Worm (Caenorhabditis elegans): ENCODE results near the gene R10E8.3.

R10E8.3 gene

DNA sequence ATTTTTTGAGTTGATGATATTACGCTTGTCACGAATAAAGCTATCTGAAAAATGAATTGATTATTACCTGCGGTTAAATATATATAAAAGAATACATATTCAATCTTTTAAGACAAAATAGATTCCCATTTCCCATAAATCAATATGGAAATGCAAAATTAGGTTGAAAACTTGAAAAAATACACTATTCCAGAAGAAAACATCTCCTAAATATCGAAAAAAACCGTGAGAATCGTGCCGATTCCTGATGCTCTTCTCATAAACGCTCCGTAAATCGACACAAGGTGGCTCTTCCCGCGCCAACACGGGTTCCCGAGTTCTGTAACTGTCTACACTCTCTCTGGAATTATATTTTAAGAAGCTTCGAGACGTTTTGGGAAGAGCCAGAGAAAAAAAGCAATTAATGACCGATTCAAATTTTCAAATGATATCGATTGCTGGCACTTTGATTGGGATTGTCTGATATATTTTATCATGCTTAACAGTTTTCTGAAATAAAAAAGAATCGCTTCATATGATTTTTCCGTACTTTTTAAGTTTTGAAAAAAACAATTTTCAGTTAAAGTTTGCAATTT, at the start of gene R10E8.3:
TSS of gene R10E8.3 (minus strand) at position 51 of the 575 bp plus-strand sequence.
- no peak for TF ChIP-seq ztf-23 (GFP tag; IDR thresholded peaks at IDR 0.05)
- no peak for TF ChIP-seq ref-1 (GFP tag; conservative IDR thresholded peaks at IDR 0.05)
- no peak for TF ChIP-seq T22C8.4 (GFP tag; IDR thresholded peaks at IDR 0.05)

ce11 chrV:18282597-18282996, 46.0 kb upstream of the R10E8.3 start, which contains the start of gene clec-247:
Gene clec-247 (plus strand): TSS chrV:18282897.
- TF ChIP-seq ztf-23 (GFP tag; IDR thresholded peaks at IDR 0.05), result no peak
- no peak for TF ChIP-seq cog-1 (tag; optimal IDR thresholded peaks at IDR 0.05)
- TF ChIP-seq med-1 (GFP tag; optimal IDR thresholded peaks at IDR 0.05; ENCODE audit: insufficient read depth), result no peak
- TF ChIP-seq ztf-29 (GFP tag; IDR thresholded peaks at IDR 0.05), result no peak
- no peak for TF ChIP-seq klf-2 (GFP tag; conservative IDR thresholded peaks at IDR 0.05)
- TF ChIP-seq ref-1 (GFP tag; conservative IDR thresholded peaks at IDR 0.05), result no peak
- no peak for TF ChIP-seq T22C8.4 (GFP tag; IDR thresholded peaks at IDR 0.05)
- TF ChIP-seq tab-1 (GFP tag; IDR thresholded peaks at IDR 0.05), result no peak
- TF ChIP-seq flt-1 (GFP tag; IDR thresholded peaks at IDR 0.05), result no peak

DNA sequence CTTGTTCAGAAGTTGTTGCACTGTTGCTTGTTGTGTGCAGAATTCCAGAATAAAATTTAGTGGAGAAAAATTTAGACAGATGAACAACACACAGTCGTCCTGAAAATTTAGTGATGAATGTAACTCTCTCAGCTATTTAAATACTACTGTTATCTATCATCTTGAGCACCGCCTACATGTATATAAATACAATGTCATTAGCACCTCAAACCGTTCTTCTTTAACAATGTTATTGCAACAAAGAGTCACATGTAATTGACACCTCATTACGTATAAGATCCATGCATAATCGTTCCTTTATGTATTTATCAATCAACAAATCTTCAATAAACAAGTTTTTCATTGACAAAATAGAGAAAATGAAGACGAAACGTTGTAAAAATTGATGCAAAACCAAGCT, 44.2 kb upstream of the R10E8.3 start, which contains the start of gene Y51A2A.16:
TSS of gene Y51A2A.16 (minus strand) at position 101 of the 400 bp plus-strand sequence.
- TF ChIP-seq cog-1 (tag; optimal IDR thresholded peaks at IDR 0.05), result no peak

DNA sequence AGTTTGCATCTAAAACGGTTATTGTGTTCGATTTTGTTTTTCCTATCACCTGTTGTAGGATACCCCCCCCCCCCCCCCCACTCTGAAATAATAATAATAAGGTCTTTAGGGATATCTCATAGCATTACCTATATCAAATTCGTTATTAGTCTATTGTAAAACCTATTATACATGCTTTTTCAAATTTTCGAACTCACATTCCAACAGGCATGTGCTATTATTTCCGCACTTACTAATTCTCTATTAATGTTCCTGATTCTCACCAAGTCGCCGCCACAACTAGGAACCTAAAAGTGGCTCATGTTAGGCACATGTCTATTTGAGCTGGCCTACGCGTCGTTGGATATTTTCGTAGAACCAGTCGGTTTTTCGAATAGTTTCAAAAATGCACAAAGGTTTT, 33.8 kb upstream of the R10E8.3 start, which contains the start of gene Y37H2C.4:
TSS of gene Y37H2C.4 (plus strand) at position 301 of the 400 bp plus-strand sequence.
- TF ChIP-seq flt-1 (GFP tag; IDR thresholded peaks at IDR 0.05) (no peak), cog-1 (tag; optimal IDR thresholded peaks at IDR 0.05) (no peak), med-1 (GFP tag; optimal IDR thresholded peaks at IDR 0.05; ENCODE audit: insufficient read depth) (no peak), klf-2 (GFP tag; conservative IDR thresholded peaks at IDR 0.05) (no peak), ztf-23 (GFP tag; IDR thresholded peaks at IDR 0.05) (no peak), ref-1 (GFP tag; conservative IDR thresholded peaks at IDR 0.05) (no peak), ztf-29 (GFP tag; IDR thresholded peaks at IDR 0.05) (no peak), T22C8.4 (GFP tag; IDR thresholded peaks at IDR 0.05) (no peak), tab-1 (GFP tag; IDR thresholded peaks at IDR 0.05) (no peak)

DNA sequence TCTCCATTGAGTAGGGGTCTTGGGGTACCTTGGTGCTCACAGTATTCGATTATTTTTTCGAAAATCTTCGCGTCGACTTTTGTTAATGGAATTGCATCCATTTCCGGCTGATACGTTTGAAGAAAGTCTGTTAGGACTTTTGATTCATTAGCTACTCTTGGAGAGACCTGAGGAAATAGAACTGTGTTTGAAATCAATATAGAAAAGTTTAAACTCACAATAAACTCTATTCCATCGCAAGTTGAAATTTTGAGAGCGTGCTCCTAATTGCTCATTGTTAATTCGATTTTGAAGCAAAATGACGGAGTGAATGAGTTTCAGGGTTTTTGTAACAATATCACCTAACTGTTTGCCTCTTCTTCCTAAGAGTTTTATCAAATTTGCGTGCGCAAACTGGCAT, 33.3 kb upstream of the R10E8.3 start, which contains the start of gene skr-6:
TSS of gene skr-6 (minus strand) at position 101 of the 400 bp plus-strand sequence.
- TF ChIP-seq flt-1 (GFP tag; IDR thresholded peaks at IDR 0.05) (no peak), cog-1 (tag; optimal IDR thresholded peaks at IDR 0.05) (no peak), klf-2 (GFP tag; conservative IDR thresholded peaks at IDR 0.05) (no peak), ztf-29 (GFP tag; IDR thresholded peaks at IDR 0.05) (no peak), tab-1 (GFP tag; IDR thresholded peaks at IDR 0.05) (no peak), ztf-23 (GFP tag; IDR thresholded peaks at IDR 0.05) (no peak), ref-1 (GFP tag; conservative IDR thresholded peaks at IDR 0.05) (no peak), T22C8.4 (GFP tag; IDR thresholded peaks at IDR 0.05) (no peak), med-1 (GFP tag; optimal IDR thresholded peaks at IDR 0.05; ENCODE audit: insufficient read depth) (no peak)

DNA sequence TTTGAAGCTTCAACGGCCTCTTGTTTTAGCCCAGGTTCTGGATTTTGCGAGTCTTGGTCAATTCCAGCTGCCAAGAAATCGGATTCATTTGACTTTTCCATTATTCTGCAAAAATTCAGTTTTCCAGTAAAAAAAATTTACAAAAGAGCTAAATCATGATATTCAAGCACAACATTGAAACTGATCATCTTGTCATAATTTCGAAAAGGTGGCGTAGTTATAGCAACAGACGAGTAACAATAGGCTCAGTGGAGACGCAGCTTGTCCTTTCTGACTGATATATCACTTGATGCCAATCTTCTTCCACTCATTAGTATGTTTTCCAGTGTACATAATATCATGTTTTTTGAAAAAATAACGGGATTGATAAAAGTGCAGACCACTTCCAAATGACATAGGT, 32.2 kb upstream of the R10E8.3 start, which contains the start of gene fbxa-213:
TSS of gene fbxa-213 (minus strand) at position 101 of the 400 bp plus-strand sequence.
- no peak for TF ChIP-seq ref-1 (GFP tag; conservative IDR thresholded peaks at IDR 0.05)
- TF ChIP-seq tab-1 (GFP tag; IDR thresholded peaks at IDR 0.05), result no peak
- TF ChIP-seq klf-2 (GFP tag; conservative IDR thresholded peaks at IDR 0.05), result no peak
- TF ChIP-seq T22C8.4 (GFP tag; IDR thresholded peaks at IDR 0.05), result no peak
- no peak for TF ChIP-seq cog-1 (tag; optimal IDR thresholded peaks at IDR 0.05)
- no peak for TF ChIP-seq flt-1 (GFP tag; IDR thresholded peaks at IDR 0.05)
- no peak for TF ChIP-seq med-1 (GFP tag; optimal IDR thresholded peaks at IDR 0.05; ENCODE audit: insufficient read depth)
- no peak for TF ChIP-seq ztf-29 (GFP tag; IDR thresholded peaks at IDR 0.05)
- TF ChIP-seq ztf-23 (GFP tag; IDR thresholded peaks at IDR 0.05), result no peak

ce11 chrV:18266238-18266637, 29.7 kb upstream of the R10E8.3 start, which contains the start of gene R10E8.6:
Gene R10E8.6 (minus strand): TSS chrV:18266391.
- TF ChIP-seq ztf-29 (GFP tag; IDR thresholded peaks at IDR 0.05) (no peak), cog-1 (tag; optimal IDR thresholded peaks at IDR 0.05) (no peak), ref-1 (GFP tag; conservative IDR thresholded peaks at IDR 0.05) (no peak), klf-2 (GFP tag; conservative IDR thresholded peaks at IDR 0.05) (no peak), med-1 (GFP tag; optimal IDR thresholded peaks at IDR 0.05; ENCODE audit: insufficient read depth) (no peak), ztf-23 (GFP tag; IDR thresholded peaks at IDR 0.05) (no peak), flt-1 (GFP tag; IDR thresholded peaks at IDR 0.05) (no peak), T22C8.4 (GFP tag; IDR thresholded peaks at IDR 0.05) (no peak), tab-1 (GFP tag; IDR thresholded peaks at IDR 0.05) (no peak)

DNA sequence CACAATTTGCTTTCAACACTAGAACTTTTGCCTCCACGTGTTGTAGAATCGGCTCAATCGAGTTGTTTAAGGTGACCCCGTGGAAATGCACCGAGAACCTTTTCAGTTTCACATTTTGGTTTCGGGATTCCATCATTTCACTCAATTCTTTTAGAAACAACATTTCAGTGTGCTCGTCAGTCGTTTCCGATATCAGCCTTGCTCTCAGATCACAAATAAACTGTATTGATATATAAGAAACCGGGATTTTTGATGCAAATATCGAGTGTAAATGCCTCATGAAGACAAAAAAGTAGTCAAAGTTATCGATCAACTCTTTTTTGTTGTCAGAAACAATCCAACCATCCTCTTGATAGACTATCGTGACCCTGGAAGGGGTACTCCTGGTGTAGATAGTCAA, 28.9 kb upstream of the R10E8.3 start:
- TF ChIP-seq cog-1 (tag; optimal IDR thresholded peaks at IDR 0.05) (no peak), flt-1 (GFP tag; IDR thresholded peaks at IDR 0.05) (no peak), ref-1 (GFP tag; conservative IDR thresholded peaks at IDR 0.05) (no peak), tab-1 (GFP tag; IDR thresholded peaks at IDR 0.05) (no peak), ztf-23 (GFP tag; IDR thresholded peaks at IDR 0.05) (no peak), klf-2 (GFP tag; conservative IDR thresholded peaks at IDR 0.05) (no peak), ztf-29 (GFP tag; IDR thresholded peaks at IDR 0.05) (no peak), med-1 (GFP tag; optimal IDR thresholded peaks at IDR 0.05; ENCODE audit: insufficient read depth) (no peak)

ce11 chrV:18254483-18254882, 17.9 kb upstream of the R10E8.3 start, which contains the start of gene R10E8.5:
Gene R10E8.5 (plus strand): TSS chrV:18254783.
- TF ChIP-seq klf-2 (GFP tag; conservative IDR thresholded peaks at IDR 0.05) (no peak), tab-1 (GFP tag; IDR thresholded peaks at IDR 0.05) (no peak), T22C8.4 (GFP tag; IDR thresholded peaks at IDR 0.05) (no peak), cog-1 (tag; optimal IDR thresholded peaks at IDR 0.05) (no peak), flt-1 (GFP tag; IDR thresholded peaks at IDR 0.05) (no peak), med-1 (GFP tag; optimal IDR thresholded peaks at IDR 0.05; ENCODE audit: insufficient read depth) (no peak), ref-1 (GFP tag; conservative IDR thresholded peaks at IDR 0.05) (no peak), ztf-23 (GFP tag; IDR thresholded peaks at IDR 0.05) (no peak), ztf-29 (GFP tag; IDR thresholded peaks at IDR 0.05) (no peak)

ce11 chrV:18253494-18253893, 16.9 kb upstream of the R10E8.3 start, which contains the start of gene R10E8.2:
Gene R10E8.2 (plus strand): TSS chrV:18253794.
- TF ChIP-seq cog-1 (tag; optimal IDR thresholded peaks at IDR 0.05) (no peak), tab-1 (GFP tag; IDR thresholded peaks at IDR 0.05) (no peak)
